Fruit fly (Drosophila melanogaster): Measurements from ENCODE around the gene CG14312.

Gene CG14312

dm6 chr3R:18310766-18311367 is 27.5 kb upstream of the CG14312 start (continued):
- TF ChIP-seq CG32532 (GFP tag; IDR thresholded peaks at IDR 0.05) (0 out of 2 replicates have a peak, but pooled peaks have one; percentile 15), CG12942 (GFP tag; optimal IDR thresholded peaks at IDR 0.05) (no peak), fd3F (GFP tag; optimal IDR thresholded peaks at IDR 0.05) (no peak), Neu2 (GFP tag; optimal IDR thresholded peaks at IDR 0.05; ENCODE audit: borderline replicate concordance) (no peak), CG32767 (GFP tag; IDR thresholded peaks at IDR 0.05) (no peak), CG12219 (GFP tag; optimal IDR thresholded peaks at IDR 0.05) (no peak), nerfin-2 (GFP tag; IDR thresholded peaks at IDR 0.05; ENCODE audit: partially characterized antibody) (0 out of 2 replicates have a peak, but pooled peaks have one; percentile 16), wek (GFP tag; optimal IDR thresholded peaks at IDR 0.05) (no peak), ara (GFP tag; IDR thresholded peaks at IDR 0.05) (no peak), NK7.1 (GFP tag; optimal IDR thresholded peaks at IDR 0.05) (no peak), CG14667 (GFP tag; IDR thresholded peaks at IDR 0.05) (no peak), CG1024 (GFP tag; IDR thresholded peaks at IDR 0.05) (no peak), B-H2 (GFP tag; optimal IDR thresholded peaks at IDR 0.05) (no peak), CG13775 (GFP tag; optimal IDR thresholded peaks at IDR 0.05) (peak; percentile 49), eve (GFP tag; optimal IDR thresholded peaks at IDR 0.05) (no peak), CG7963 (GFP tag; IDR thresholded peaks at IDR 0.05; ENCODE audit: partially characterized antibody) (no peak), CG12236 (GFP tag; optimal IDR thresholded peaks at IDR 0.05) (no peak), CG9727 (GFP tag; optimal IDR thresholded peaks at IDR 0.05) (no peak), Hr39 (optimal IDR thresholded peaks at IDR 0.05) (no peak), Hand (GFP tag; optimal IDR thresholded peaks at IDR 0.05) (no peak), ttk (GFP tag; IDR thresholded peaks at IDR 0.05) (no peak), disco-r (GFP tag; optimal IDR thresholded peaks at IDR 0.05) (no peak), Eip74EF (GFP tag; optimal IDR thresholded peaks at IDR 0.05) (no peak), bbx (GFP tag; IDR thresholded peaks at IDR 0.05; ENCODE audit: partially characterized antibody) (peak; percentile 16; the same call in 1 of the 2 replicates), dati (GFP tag; IDR thresholded peaks at IDR 0.05) (no peak), Rfx (GFP tag; IDR thresholded peaks at IDR 0.05) (peak; percentile 30; the same call in 1 of the 2 replicates), CG11398 (GFP tag; optimal IDR thresholded peaks at IDR 0.05) (no peak), ato (GFP tag; IDR thresholded peaks at IDR 0.05; ENCODE audit: partially characterized antibody) (no peak), NC2β (GFP tag; optimal IDR thresholded peaks at IDR 0.05) (no peak), zen (tag; optimal IDR thresholded peaks at IDR 0.05) (no peak), mld (GFP tag; IDR thresholded peaks at IDR 0.05; ENCODE audit: partially characterized antibody) (no peak), CG3407 (GFP tag; optimal IDR thresholded peaks at IDR 0.05) (no peak), CG1602 (GFP tag; optimal IDR thresholded peaks at IDR 0.05) (peak; percentile 10), CG7271 (tag; optimal IDR thresholded peaks at IDR 0.05) (no peak), H15 (GFP tag; IDR thresholded peaks at IDR 0.05) (no peak), chinmo (GFP tag; IDR thresholded peaks at IDR 0.05; ENCODE audit: partially characterized antibody) (peak; percentile 80; the same call in 2 of the 4 replicates), Elba2 (GFP tag; optimal IDR thresholded peaks at IDR 0.05) (no peak), trh (GFP tag; optimal IDR thresholded peaks at IDR 0.05) (no peak), run (tag; optimal IDR thresholded peaks at IDR 0.05) (no peak), CG18011 (GFP tag; optimal IDR thresholded peaks at IDR 0.05) (no peak), CG11695 (GFP tag; IDR thresholded peaks at IDR 0.05) (no peak; the same call in 2 of the 3 replicates), ac (GFP tag; optimal IDR thresholded peaks at IDR 0.05) (no peak), CG11247 (GFP tag; IDR thresholded peaks at IDR 0.05) (no peak), Hr51 (GFP tag; optimal IDR thresholded peaks at IDR 0.05) (no peak), CG4424 (GFP tag; optimal IDR thresholded peaks at IDR 0.05) (no peak), Side (GFP tag; optimal IDR thresholded peaks at IDR 0.05) (no peak), CG2116 (GFP tag; optimal IDR thresholded peaks at IDR 0.05) (no peak), unpg (GFP tag; optimal IDR thresholded peaks at IDR 0.05) (no peak), kah (GFP tag; optimal IDR thresholded peaks at IDR 0.05) (no peak), chn (GFP tag; optimal IDR thresholded peaks at IDR 0.05) (no peak)
